Worm (Caenorhabditis elegans) whole organism, late embryonic: ENCODE data around the gene ZC404.16.

Experiments used
- K02D7.2 ChIP-seq: sonication (generic microtip); optimal IDR thresholded peaks from 2 replicates; lab custom pipeline; 2017; ENCODE audit warnings: mild to moderate bottlenecking, missing genetic modification characterization, missing compliant biosample characterization
- lim-6 ChIP-seq: sonication (generic microtip); optimal IDR thresholded peaks from 2 replicates; lab custom pipeline; 2016; ENCODE audit warnings: missing genetic modification characterization, missing compliant biosample characterization

- TF ChIP-seq K02D7.2 (tag; lab: Kevin White, UChicago): no peak
- no peak for TF ChIP-seq lim-6 (tag; lab: Kevin White, UChicago)
These were observed 6.5 kb upstream of the ZC404.16 start, which contains the start of gene ZC404.15 for ce11 chrV:6780166-6780565.
